Worm (Caenorhabditis elegans) whole organism, mixed stage, embryonic: ENCODE measurements around the gene sre-13.

Experiments
- ceh-39 ChIP-seq: fragments of 150-350 bp; optimal IDR thresholded peaks from 2 replicates; lab custom pipeline; 2014; ENCODE audit warnings: missing biosample characterization, missing genetic modification characterization
- ces-1 ChIP-seq: fragments of 150-350 bp; optimal IDR thresholded peaks from 2 replicates; lab custom pipeline; 2014; ENCODE audit warnings: missing biosample characterization, missing genetic modification reagents, missing genetic modification characterization
- lin-13 ChIP-seq: fragments of 150-350 bp; optimal IDR thresholded peaks from 2 replicates; lab custom pipeline; 2014; ENCODE audit warnings: missing biosample characterization, missing genetic modification characterization
- lsy-2 ChIP-seq: fragments of 150-350 bp; optimal IDR thresholded peaks from 2 replicates; lab custom pipeline; 2014; ENCODE audit warnings: missing biosample characterization, missing genetic modification characterization
- nhr-12 ChIP-seq: fragments of 150-350 bp; optimal IDR thresholded peaks from 2 replicates; lab custom pipeline; 2014; ENCODE audit warnings: missing biosample characterization, missing genetic modification characterization

ce11 chrII:14615735-14616134, 20.9 kb downstream of the sre-13 start, which contains the start of gene mltn-9:
- no peak for TF ChIP-seq ceh-39
- no peak for TF ChIP-seq nhr-12
- TF ChIP-seq ces-1 (GFP tag; lab: Kevin White, UChicago): no peak
- no peak for TF ChIP-seq lsy-2 (tag; lab: Kevin White, UChicago)
- no peak for TF ChIP-seq lin-13 (tag; lab: Kevin White, UChicago)
